Worm (Caenorhabditis elegans) whole organism, L4 larva: ENCODE measurements around the gene crn-5.

Experiments
- D1046.2 ChIP-seq: fragments of 200-800 bp; sonication (Bioruptor generic); IDR thresholded peaks from 2 replicates; pipeline ENCODE4 v1.3.6; 2022; ENCODE audit warnings: missing genetic modification characterization, missing compliant biosample characterization
- R02D3.7 ChIP-seq: fragments of 150-350 bp; sonication (generic microtip); optimal IDR thresholded peaks from 3 replicates; lab custom pipeline; 2014; ENCODE audit warnings: missing biosample characterization, missing genetic modification characterization
- T20F7.1 ChIP-seq: fragments of 200-800 bp; sonication (Bioruptor generic); optimal IDR thresholded peaks from 2 replicates; lab custom pipeline; 2018; ENCODE audit warnings: mild to moderate bottlenecking, missing genetic modification characterization, missing compliant biosample characterization
- T26A8.4 ChIP-seq: fragments of 200-800 bp; sonication (Bioruptor generic); IDR thresholded peaks from 2 replicates; pipeline ENCODE4 v1.3.6; 2022; ENCODE audit warnings: missing genetic modification characterization, missing compliant biosample characterization
- Y105C5A.15 ChIP-seq: fragments of 200-800 bp; sonication (Bioruptor generic); IDR thresholded peaks from 2 replicates; pipeline ENCODE4 v1.3.6; 2022; ENCODE audit warnings: missing genetic modification characterization, missing compliant biosample characterization
- Y48G9A.11 ChIP-seq: fragments of 200-800 bp; sonication (Bioruptor generic); IDR thresholded peaks from 2 replicates; pipeline ENCODE4 v1.3.6; 2022; ENCODE audit warnings: missing genetic modification reagents, missing genetic modification characterization, missing compliant biosample characterization
- Y75B8A.6 ChIP-seq: fragments of 200-800 bp; sonication (Bioruptor generic); IDR thresholded peaks from 2 replicates; pipeline ENCODE4 v1.3.6; 2022; ENCODE audit warnings: missing genetic modification reagents, missing genetic modification characterization, missing compliant biosample characterization
- ZK337.2 ChIP-seq: fragments of 200-800 bp; sonication (Bioruptor generic); IDR thresholded peaks from 2 replicates; pipeline ENCODE4 v1.3.6; 2022; ENCODE audit warnings: missing genetic modification reagents, missing genetic modification characterization, missing compliant biosample characterization
- aha-1 ChIP-seq: fragments of 150-350 bp; peaks from one replicate; lab custom pipeline; 2014; ENCODE audit warnings: missing biosample characterization, missing genetic modification characterization
- aly-2 ChIP-seq: sonication (generic microtip); optimal IDR thresholded peaks from 2 replicates; lab custom pipeline; 2018; ENCODE audit warnings: missing biosample characterization, missing genetic modification characterization
- ama-1 ChIP-seq: fragments of 150-350 bp; optimal IDR thresholded peaks from 2 replicates; lab custom pipeline; 2014; ENCODE audit warnings: inconsistent platforms, mixed read lengths
- arid-1 ChIP-seq: fragments of 200-800 bp; sonication (Bioruptor generic); conservative IDR thresholded peaks from 2 replicates; pipeline ENCODE4 v1.3.6; 2022; ENCODE audit warnings: missing genetic modification reagents, missing genetic modification characterization, missing compliant biosample characterization
- ceh-44 ChIP-seq: fragments of 200-800 bp; sonication (Bioruptor generic); IDR thresholded peaks from 2 replicates; pipeline ENCODE4 v1.3.6; 2022; ENCODE audit warnings: missing genetic modification reagents, missing genetic modification characterization, missing compliant biosample characterization
- ctbp-1 ChIP-seq: fragments of 200-800 bp; sonication (Bioruptor generic); IDR thresholded peaks from 2 replicates; pipeline ENCODE4 v1.3.6; 2022; ENCODE audit warnings: missing genetic modification reagents, missing genetic modification characterization, missing compliant biosample characterization
- daf-16 ChIP-seq, 3 experiments: sonication (generic microtip); optimal IDR thresholded peaks; 2 replicates each; lab custom pipeline; 2016 to 2017; ENCODE audit warnings: missing genetic modification characterization in 3 of 3, missing genetic modification reagents in 3 of 3, mild to moderate bottlenecking in 2 of 3, missing compliant biosample characterization in 2 of 3, missing biosample characterization in 1 of 3, moderate library complexity in 1 of 3
- dmd-6 ChIP-seq: fragments of 200-800 bp; sonication (Bioruptor generic); IDR thresholded peaks from 2 replicates; pipeline ENCODE4 v1.3.6; 2022; ENCODE audit warnings: missing genetic modification reagents, missing genetic modification characterization, missing compliant biosample characterization
- egl-43 ChIP-seq: fragments of 200-800 bp; sonication (Bioruptor generic); IDR thresholded peaks from 2 replicates; pipeline ENCODE4 v1.3.6; 2022; ENCODE audit warnings: missing genetic modification reagents, missing genetic modification characterization, missing compliant biosample characterization
- gei-8 ChIP-seq: fragments of 200-800 bp; sonication (Bioruptor generic); optimal IDR thresholded peaks from 2 replicates; lab custom pipeline; 2018; ENCODE audit warnings: mild to moderate bottlenecking, missing genetic modification characterization, missing compliant biosample characterization
- hlh-11 ChIP-seq: fragments of 200-800 bp; sonication (Bioruptor generic); optimal IDR thresholded peaks from 2 replicates; lab custom pipeline; 2018; ENCODE audit warnings: mild to moderate bottlenecking, missing genetic modification characterization, missing compliant biosample characterization
- hlh-30 ChIP-seq: sonication (generic microtip); optimal IDR thresholded peaks from 2 replicates; lab custom pipeline; 2017; ENCODE audit warnings: antibody characterized with exemption, mild to moderate bottlenecking, missing genetic modification characterization, missing compliant biosample characterization; ENCODE audit not compliant: insufficient read depth
- lin-15B ChIP-seq: fragments of 150-350 bp; sonication (generic microtip); optimal IDR thresholded peaks from 3 replicates; lab custom pipeline; 2014; ENCODE audit warnings: missing biosample characterization, missing genetic modification characterization
- lin-38 ChIP-seq: fragments of 200-800 bp; sonication (Bioruptor generic); IDR thresholded peaks from 2 replicates; pipeline ENCODE4 v1.3.6; 2022; ENCODE audit warnings: missing genetic modification reagents, missing genetic modification characterization, missing compliant biosample characterization
- lsy-2 ChIP-seq, 2 experiments: fragments of 150-350 bp in 1 of 2; sonication (generic microtip) in 1 of 2; optimal IDR thresholded peaks; 2 replicates each; lab custom pipeline; 2014 to 2017; ENCODE audit warnings: missing biosample characterization in 2 of 2, missing genetic modification characterization in 2 of 2
- madf-5 ChIP-seq, 2 experiments: fragments of 200-800 bp; sonication (Bioruptor generic); IDR thresholded peaks; 2 replicates each; pipeline ENCODE4 v1.3.6; 2022; ENCODE audit warnings: missing compliant biosample characterization in 2 of 2, missing genetic modification characterization in 2 of 2
- madf-9 ChIP-seq: fragments of 200-800 bp; sonication (Bioruptor generic); conservative IDR thresholded peaks from 2 replicates; pipeline ENCODE4 v1.3.6; 2022; ENCODE audit warnings: missing genetic modification reagents, missing genetic modification characterization, missing compliant biosample characterization
- mdt-29 ChIP-seq: fragments of 200-800 bp; sonication (Bioruptor generic); IDR thresholded peaks from 2 replicates; pipeline ENCODE4 v1.3.6; 2022; ENCODE audit warnings: missing genetic modification reagents, missing genetic modification characterization, missing compliant biosample characterization
- mep-1 ChIP-seq: fragments of 150-350 bp; sonication (generic microtip); optimal IDR thresholded peaks from 3 replicates; lab custom pipeline; 2014; ENCODE audit warnings: missing biosample characterization, missing genetic modification characterization
- nhr-10 ChIP-seq: fragments of 150-350 bp; optimal IDR thresholded peaks from 2 replicates; lab custom pipeline; 2014; ENCODE audit warnings: missing biosample characterization, missing genetic modification characterization
- nhr-11 ChIP-seq: fragments of 150-350 bp; optimal IDR thresholded peaks from 2 replicates; lab custom pipeline; 2014; ENCODE audit warnings: missing biosample characterization, missing genetic modification characterization
- nhr-25 ChIP-seq: sonication (generic microtip); optimal IDR thresholded peaks from 2 replicates; lab custom pipeline; 2017; ENCODE audit warnings: missing genetic modification characterization, mild to moderate bottlenecking, missing compliant biosample characterization, antibody characterized with exemption, moderate library complexity, borderline replicate concordance; ENCODE audit not compliant: insufficient read depth
- nhr-41 ChIP-seq: fragments of 200-800 bp; sonication (Bioruptor generic); IDR thresholded peaks from 2 replicates; pipeline ENCODE4 v1.3.6; 2022; ENCODE audit warnings: missing genetic modification reagents, missing genetic modification characterization, missing compliant biosample characterization
- sdz-12 ChIP-seq: fragments of 200-800 bp; sonication (Bioruptor generic); optimal IDR thresholded peaks from 2 replicates; lab custom pipeline; 2018; ENCODE audit warnings: mild to moderate bottlenecking, missing genetic modification characterization, missing compliant biosample characterization
- set-16 ChIP-seq: fragments of 200-800 bp; sonication (Bioruptor generic); IDR thresholded peaks from 2 replicates; pipeline ENCODE4 v1.3.6; 2022; ENCODE audit warnings: missing genetic modification reagents, missing genetic modification characterization, missing compliant biosample characterization
- spr-1 ChIP-seq: sonication (generic microtip); optimal IDR thresholded peaks from 2 replicates; lab custom pipeline; 2016; ENCODE audit warnings: mild to moderate bottlenecking, missing genetic modification characterization, missing compliant biosample characterization
- tra-1 ChIP-seq: fragments of 200-800 bp; sonication (Bioruptor generic); IDR thresholded peaks from 2 replicates; pipeline ENCODE4 v1.3.6; 2022; ENCODE audit warnings: missing genetic modification reagents, missing genetic modification characterization, missing compliant biosample characterization
- unc-130 ChIP-seq: sonication (generic microtip); optimal IDR thresholded peaks from 2 replicates; lab custom pipeline; 2016; ENCODE audit warnings: missing genetic modification reagents, missing genetic modification characterization, missing compliant biosample characterization
- unc-62 ChIP-seq, 3 experiments: fragments of 150-350 bp in 1 of 3; sonication (generic microtip); optimal IDR thresholded peaks in 2 of 3; peaks in 1 of 3; 1 replicate in 1 of 3; 2 replicates in 2 of 3; lab custom pipeline; 2014 to 2017; ENCODE audit warnings: missing biosample characterization in 3 of 3, missing genetic modification characterization in 3 of 3, missing genetic modification reagents in 3 of 3, missing genotype in 1 of 3
- vab-7 ChIP-seq: fragments of 200-800 bp; sonication (Bioruptor generic); IDR thresholded peaks from 2 replicates; pipeline ENCODE4 v1.3.6; 2022; ENCODE audit warnings: missing genetic modification reagents, missing genetic modification characterization, missing compliant biosample characterization
- zfp-2 ChIP-seq: sonication (generic microtip); optimal IDR thresholded peaks from 2 replicates; lab custom pipeline; 2016; ENCODE audit warnings: mild to moderate bottlenecking, missing genetic modification characterization, missing compliant biosample characterization
- zfp-3 ChIP-seq: fragments of 200-800 bp; sonication (Bioruptor generic); conservative IDR thresholded peaks from 2 replicates; pipeline ENCODE4 v1.3.6; 2022; ENCODE audit warnings: missing genetic modification reagents, missing genetic modification characterization, missing compliant biosample characterization
- zip-2 ChIP-seq: fragments of 150-350 bp; optimal IDR thresholded peaks from 2 replicates; lab custom pipeline; 2014; ENCODE audit warnings: missing biosample characterization, missing genetic modification characterization
- ztf-11 ChIP-seq: fragments of 150-350 bp; optimal IDR thresholded peaks from 2 replicates; lab custom pipeline; 2014; ENCODE audit warnings: missing biosample characterization, missing genetic modification characterization
- ztf-7 ChIP-seq: fragments of 150-350 bp; optimal IDR thresholded peaks from 2 replicates; lab custom pipeline; 2014; ENCODE audit warnings: missing biosample characterization, missing genetic modification characterization

Gene crn-5

DNA sequence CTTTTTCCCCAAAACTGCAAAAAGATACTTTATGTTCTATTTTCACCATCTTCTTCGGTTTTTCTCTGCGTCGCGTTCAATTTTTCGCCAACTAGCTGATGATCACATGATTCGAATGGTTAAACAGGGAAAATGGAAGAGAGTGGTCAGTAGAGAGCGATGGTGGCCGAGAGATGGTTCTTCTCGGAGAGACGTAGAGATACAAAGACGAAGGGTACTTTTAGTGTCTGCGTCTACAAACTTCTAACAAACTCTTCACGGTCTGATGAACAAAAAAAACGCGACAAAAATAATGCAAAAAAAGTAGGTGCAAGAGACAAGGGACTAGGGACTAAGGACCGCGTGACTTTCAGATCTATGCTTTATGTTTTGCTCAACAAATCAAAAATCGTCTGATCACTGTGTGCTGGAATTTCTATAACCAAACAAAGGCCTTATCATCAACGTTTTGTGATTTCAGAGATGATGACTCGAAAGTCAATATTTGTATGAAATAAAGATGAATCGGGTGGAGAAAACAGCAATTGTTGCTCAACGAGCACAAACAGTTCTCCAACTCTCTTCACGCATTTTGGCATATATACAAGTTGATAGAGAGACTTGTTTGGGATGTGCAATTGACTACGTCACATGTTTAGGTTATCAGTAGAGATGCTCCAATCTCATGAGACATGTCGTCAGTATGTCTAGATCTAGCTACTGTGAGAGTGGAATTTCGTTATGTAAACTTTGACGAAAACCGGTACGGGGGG is 40.4 kb upstream of the crn-5 start (continued):
- TF ChIP-seq dmd-6 (peak; percentile 87), nhr-10 (tag; lab: Kevin White, UChicago) (peak; percentile 82), zfp-3 (GFP tag; lab: Robert Waterston, UW) (0 out of 2 replicates have a peak, but pooled peaks have one; percentile 42), ztf-7 (tag; lab: Kevin White, UChicago) (peak; percentile 61), hlh-30 (peak; percentile 99), set-16 (GFP tag; lab: Robert Waterston, UW) (peak; percentile 55), arid-1 (GFP tag; lab: Robert Waterston, UW) (peak; percentile 28; the same call in 1 of the 2 replicates)

DNA sequence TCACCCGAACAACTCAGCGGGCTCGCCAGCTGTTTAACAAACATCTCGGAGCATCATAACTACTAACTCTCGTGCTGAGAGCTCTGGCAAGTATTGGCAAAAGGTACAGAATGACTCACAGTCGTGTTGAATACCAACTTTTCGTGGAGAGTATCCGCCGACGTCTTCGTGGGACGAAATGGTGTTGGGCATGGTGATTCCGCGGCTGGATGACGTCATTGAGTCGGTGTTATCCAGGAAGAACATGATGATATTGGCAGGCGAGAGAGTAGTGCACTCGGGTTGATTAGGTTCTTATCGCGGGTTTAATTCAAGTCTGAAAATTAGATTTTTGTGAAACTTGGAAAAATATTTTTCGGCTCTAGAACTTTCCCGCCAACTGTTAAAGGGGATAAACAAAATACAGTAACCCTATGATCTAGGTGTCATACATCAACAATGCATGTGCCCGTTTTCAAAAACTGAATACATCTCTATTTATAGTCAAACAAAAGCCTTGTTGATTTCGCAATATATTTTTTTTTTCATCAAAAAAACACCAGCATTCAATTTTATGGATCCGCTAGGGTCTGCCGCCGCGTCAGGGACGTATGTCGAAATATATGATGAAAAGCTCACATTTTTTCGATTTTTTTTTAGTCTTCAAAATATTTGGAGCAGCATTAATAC is 39.0 kb upstream of the crn-5 start:
- TF ChIP-seq Y75B8A.6: no peak
- TF ChIP-seq Y105C5A.15 (GFP tag; lab: Robert Waterston, UW): no peak
- TF ChIP-seq ceh-44 (GFP tag; lab: Robert Waterston, UW): no peak
- 0 out of 2 replicates have a peak, but pooled peaks have one; percentile 25 for TF ChIP-seq egl-43
- 0 out of 2 replicates have a peak, but pooled peaks have one; percentile 7 for TF ChIP-seq ctbp-1 (GFP tag; lab: Robert Waterston, UW)
- TF ChIP-seq madf-9: 0 out of 2 replicates have a peak, but pooled peaks have one; percentile 24
- peak; percentile 32 for TF ChIP-seq T20F7.1 (GFP tag; lab: Kevin White, UChicago)
- TF ChIP-seq mdt-29 (GFP tag; lab: Robert Waterston, UW): peak; percentile 34; the same call in 1 of the 2 replicates
- no peak for TF ChIP-seq dmd-6
- 0 out of 4 replicates have a peak, but pooled peaks have one; percentile 15 to 25 for TF ChIP-seq madf-5 (GFP tag; IDR thresholded peaks at IDR 0.05; lab: Robert Waterston, UW)
- TF ChIP-seq sdz-12 (GFP tag; lab: Kevin White, UChicago): no peak
- peak; percentile 56; the same call in 1 of the 2 replicates for TF ChIP-seq zfp-3 (GFP tag; lab: Robert Waterston, UW)
- no peak for TF ChIP-seq nhr-41 (GFP tag; lab: Robert Waterston, UW)
- TF ChIP-seq lin-15B (tag; lab: Kevin White, UChicago): no peak
- no peak for TF ChIP-seq unc-130 (GFP tag; lab: Kevin White, UChicago)
- peak; percentile 31 for TF ChIP-seq nhr-11 (tag; lab: Kevin White, UChicago)
- TF ChIP-seq zfp-2: no peak
- TF ChIP-seq T26A8.4: no peak
- TF ChIP-seq ztf-11: no peak
- peak; percentile 12 for TF ChIP-seq hlh-11
- TF ChIP-seq mep-1: no peak
- no peak for TF ChIP-seq daf-16 (GFP tag; optimal IDR thresholded peaks at IDR 0.05; lab: Kevin White, UChicago)
- peak; percentile 12 for TF ChIP-seq daf-16 (tag; optimal IDR thresholded peaks at IDR 0.05; lab: Kevin White, UChicago)
- no peak for TF ChIP-seq ZK337.2
- no peak for TF ChIP-seq hlh-30
- TF ChIP-seq D1046.2 (GFP tag; lab: Robert Waterston, UW): peak; percentile 81; the same call in 1 of the 2 replicates
- TF ChIP-seq aha-1 (tag; lab: Kevin White, UChicago): peak; percentile 85
- TF ChIP-seq gei-8 (GFP tag; lab: Kevin White, UChicago): no peak
- no peak for TF ChIP-seq lin-38 (GFP tag; lab: Robert Waterston, UW)
- TF ChIP-seq lsy-2 (tag; optimal IDR thresholded peaks at IDR 0.05; lab: Kevin White, UChicago): peak in 1 of 2 experiments; percentile 43
- no peak for TF ChIP-seq aly-2 (tag; lab: Kevin White, UChicago)
- no peak for TF ChIP-seq vab-7 (GFP tag; lab: Robert Waterston, UW)

DNA sequence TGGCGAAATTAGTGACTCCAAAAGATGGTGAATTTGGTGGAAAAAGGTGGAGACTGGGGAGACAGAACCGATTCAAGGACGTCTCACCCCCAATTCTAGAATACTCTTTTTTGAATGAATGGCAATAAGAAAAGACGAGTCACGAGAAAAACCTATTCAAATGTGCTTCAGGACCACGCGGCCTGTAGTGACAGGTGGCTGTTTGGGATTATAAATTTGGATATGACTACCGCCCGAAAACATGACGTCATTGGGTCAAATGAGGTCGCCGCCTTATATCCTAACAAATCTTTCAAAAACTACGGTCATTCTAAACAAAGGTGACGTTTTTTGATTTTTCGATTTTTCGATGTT is 38.5 kb upstream of the crn-5 start:
- TF ChIP-seq ZK337.2 (no peak), Y105C5A.15 (GFP tag; lab: Robert Waterston, UW) (0 out of 2 replicates have a peak, but pooled peaks have one; percentile 54), Y75B8A.6 (no peak), ctbp-1 (GFP tag; lab: Robert Waterston, UW) (0 out of 2 replicates have a peak, but pooled peaks have one; percentile 11), tra-1 (0 out of 2 replicates have a peak, but pooled peaks have one; percentile 19), daf-16 (GFP tag; optimal IDR thresholded peaks at IDR 0.05; lab: Kevin White, UChicago) (no peak), daf-16 (tag; optimal IDR thresholded peaks at IDR 0.05; lab: Kevin White, UChicago) (peak; percentile 19), hlh-30 (peak; percentile 41), unc-62 (GFP tag; optimal IDR thresholded peaks at IDR 0.05 in 1 of 2; lab: Kevin White, UChicago) (peak in 1 of 2 experiments; percentile 92), unc-62 (tag; optimal IDR thresholded peaks at IDR 0.05; lab: Kevin White, UChicago) (no peak), R02D3.7 (tag; lab: Kevin White, UChicago) (no peak), sdz-12 (GFP tag; lab: Kevin White, UChicago) (peak; percentile 70), Y48G9A.11 (peak; percentile 35; the same call in 1 of the 2 replicates), lin-38 (GFP tag; lab: Robert Waterston, UW) (no peak), ama-1 (lab: Kevin White, UChicago) (peak; percentile 38), nhr-41 (GFP tag; lab: Robert Waterston, UW) (peak; percentile 8; the same call in 1 of the 2 replicates), spr-1 (tag; lab: Kevin White, UChicago) (no peak), nhr-25 (tag; lab: Kevin White, UChicago) (peak; percentile 21), zip-2 (no peak)
